Worm (Caenorhabditis elegans) whole organism, L4 larva: ENCODE measurements around the gene sdc-3.
A peak's percentile ranks its signal among the peaks of the same experiment; 100 is the strongest.

Source experiments
- D1046.2 ChIP-seq: fragments of 200-800 bp; sonication (Bioruptor generic); IDR thresholded peaks from 2 replicates; pipeline ENCODE4 v1.3.6; 2022; ENCODE audit warnings: missing genetic modification characterization, missing compliant biosample characterization
- F44E2.7 ChIP-seq: fragments of 200-800 bp; sonication (Bioruptor generic); IDR thresholded peaks from 2 replicates; pipeline ENCODE4 v2.1.2; 2022; ENCODE audit warnings: missing genetic modification characterization, missing compliant biosample characterization
- R02D3.7 ChIP-seq: fragments of 150-350 bp; sonication (generic microtip); optimal IDR thresholded peaks from 3 replicates; lab custom pipeline; 2014; ENCODE audit warnings: missing biosample characterization, missing genetic modification characterization
- Y5F2A.4 ChIP-seq: fragments of 200-800 bp; sonication (Bioruptor generic); optimal IDR thresholded peaks from 2 replicates; lab custom pipeline; 2018; ENCODE audit warnings: mild to moderate bottlenecking, missing genetic modification characterization, missing compliant biosample characterization
- ZK546.5 ChIP-seq, 2 experiments: sonication (generic microtip); optimal IDR thresholded peaks; 2 replicates each; lab custom pipeline; 2017; ENCODE audit warnings: missing biosample characterization in 2 of 2, missing genetic modification characterization in 2 of 2
- aly-2 ChIP-seq: sonication (generic microtip); optimal IDR thresholded peaks from 2 replicates; lab custom pipeline; 2018; ENCODE audit warnings: missing biosample characterization, missing genetic modification characterization
- ceh-20 ChIP-seq: fragments of 200-800 bp; sonication (Bioruptor generic); IDR thresholded peaks from 2 replicates; pipeline ENCODE4 v1.3.6; 2022; ENCODE audit warnings: missing genetic modification reagents, missing genetic modification characterization, missing compliant biosample characterization
- ceh-28 ChIP-seq: fragments of 150-350 bp; optimal IDR thresholded peaks from 2 replicates; lab custom pipeline; 2014; ENCODE audit warnings: missing biosample characterization, missing genetic modification reagents, missing genetic modification characterization
- ces-1 ChIP-seq: fragments of 150-350 bp; sonication (generic microtip); optimal IDR thresholded peaks from 4 replicates; lab custom pipeline; 2014; ENCODE audit warnings: missing biosample characterization, missing genetic modification reagents, missing genetic modification characterization
- daf-12 ChIP-seq: fragments of 150-350 bp; optimal IDR thresholded peaks from 2 replicates; lab custom pipeline; 2014; ENCODE audit warnings: missing biosample characterization, missing genetic modification reagents, missing genetic modification characterization
- daf-16 ChIP-seq, 3 experiments: sonication (generic microtip); optimal IDR thresholded peaks; 2 replicates each; lab custom pipeline; 2016 to 2017; ENCODE audit warnings: missing genetic modification characterization in 3 of 3, missing genetic modification reagents in 3 of 3, mild to moderate bottlenecking in 2 of 3, missing compliant biosample characterization in 2 of 3, missing biosample characterization in 1 of 3, moderate library complexity in 1 of 3
- dmd-9 ChIP-seq: fragments of 200-800 bp; sonication (Bioruptor generic); IDR thresholded peaks from 2 replicates; pipeline ENCODE4 v1.3.6; 2022; ENCODE audit warnings: missing genetic modification reagents, missing genetic modification characterization, missing compliant biosample characterization
- dpl-1 ChIP-seq: fragments of 150-350 bp; optimal IDR thresholded peaks from 2 replicates; lab custom pipeline; 2014; ENCODE audit warnings: missing biosample characterization, missing genetic modification reagents, missing genetic modification characterization
- dve-1 ChIP-seq: sonication (generic microtip); optimal IDR thresholded peaks from 2 replicates; lab custom pipeline; 2017; ENCODE audit warnings: antibody characterized with exemption, mild to moderate bottlenecking, missing genetic modification characterization, missing compliant biosample characterization; ENCODE audit not compliant: insufficient read depth
- egl-27 ChIP-seq: sonication (generic microtip); optimal IDR thresholded peaks from 3 replicates; lab custom pipeline; 2017; ENCODE audit warnings: missing biosample characterization, missing genetic modification reagents, missing genetic modification characterization
- egl-43 ChIP-seq: fragments of 200-800 bp; sonication (Bioruptor generic); IDR thresholded peaks from 2 replicates; pipeline ENCODE4 v1.3.6; 2022; ENCODE audit warnings: missing genetic modification reagents, missing genetic modification characterization, missing compliant biosample characterization
- hlh-30 ChIP-seq: sonication (generic microtip); optimal IDR thresholded peaks from 2 replicates; lab custom pipeline; 2017; ENCODE audit warnings: antibody characterized with exemption, mild to moderate bottlenecking, missing genetic modification characterization, missing compliant biosample characterization; ENCODE audit not compliant: insufficient read depth
- lin-1 ChIP-seq: fragments of 200-800 bp; sonication (Bioruptor generic); IDR thresholded peaks from 2 replicates; pipeline ENCODE4 v1.3.6; 2022; ENCODE audit warnings: missing genetic modification reagents, missing genetic modification characterization, missing compliant biosample characterization
- lin-15B ChIP-seq: fragments of 150-350 bp; sonication (generic microtip); optimal IDR thresholded peaks from 3 replicates; lab custom pipeline; 2014; ENCODE audit warnings: missing biosample characterization, missing genetic modification characterization
- lin-38 ChIP-seq: fragments of 200-800 bp; sonication (Bioruptor generic); IDR thresholded peaks from 2 replicates; pipeline ENCODE4 v1.3.6; 2022; ENCODE audit warnings: missing genetic modification reagents, missing genetic modification characterization, missing compliant biosample characterization
- lsy-2 ChIP-seq, 2 experiments: fragments of 150-350 bp in 1 of 2; sonication (generic microtip) in 1 of 2; optimal IDR thresholded peaks; 2 replicates each; lab custom pipeline; 2014 to 2017; ENCODE audit warnings: missing biosample characterization in 2 of 2, missing genetic modification characterization in 2 of 2
- mdt-29 ChIP-seq: fragments of 200-800 bp; sonication (Bioruptor generic); IDR thresholded peaks from 2 replicates; pipeline ENCODE4 v1.3.6; 2022; ENCODE audit warnings: missing genetic modification reagents, missing genetic modification characterization, missing compliant biosample characterization
- mep-1 ChIP-seq: fragments of 150-350 bp; sonication (generic microtip); optimal IDR thresholded peaks from 3 replicates; lab custom pipeline; 2014; ENCODE audit warnings: missing biosample characterization, missing genetic modification characterization
- mxl-3 ChIP-seq: fragments of 200-800 bp; sonication (Bioruptor generic); optimal IDR thresholded peaks from 2 replicates; lab custom pipeline; 2018; ENCODE audit warnings: mild to moderate bottlenecking, missing genetic modification characterization, missing compliant biosample characterization
- nhr-41 ChIP-seq: fragments of 200-800 bp; sonication (Bioruptor generic); IDR thresholded peaks from 2 replicates; pipeline ENCODE4 v1.3.6; 2022; ENCODE audit warnings: missing genetic modification reagents, missing genetic modification characterization, missing compliant biosample characterization
- nhr-42 ChIP-seq: fragments of 200-800 bp; sonication (Bioruptor generic); IDR thresholded peaks from 2 replicates; pipeline ENCODE4 v1.3.6; 2022; ENCODE audit warnings: missing genetic modification characterization, missing compliant biosample characterization
- nhr-48 ChIP-seq: sonication (generic microtip); optimal IDR thresholded peaks from 2 replicates; lab custom pipeline; 2016; ENCODE audit warnings: mild to moderate bottlenecking, missing genetic modification characterization, missing compliant biosample characterization
- php-3 ChIP-seq: fragments of 200-800 bp; sonication (Bioruptor generic); IDR thresholded peaks from 2 replicates; pipeline ENCODE4 v1.3.6; 2022; ENCODE audit warnings: missing genetic modification reagents, missing genetic modification characterization, missing compliant biosample characterization
- set-16 ChIP-seq: fragments of 200-800 bp; sonication (Bioruptor generic); IDR thresholded peaks from 2 replicates; pipeline ENCODE4 v1.3.6; 2022; ENCODE audit warnings: missing genetic modification reagents, missing genetic modification characterization, missing compliant biosample characterization
- skn-1 ChIP-seq: fragments of 150-350 bp; optimal IDR thresholded peaks from 2 replicates; lab custom pipeline; 2014; ENCODE audit warnings: missing biosample characterization, missing genetic modification characterization
- spr-3 ChIP-seq: fragments of 200-800 bp; sonication (Bioruptor generic); optimal IDR thresholded peaks from 2 replicates; lab custom pipeline; 2018; ENCODE audit warnings: mild to moderate bottlenecking, missing genetic modification characterization, missing compliant biosample characterization
- tra-1 ChIP-seq: fragments of 200-800 bp; sonication (Bioruptor generic); IDR thresholded peaks from 2 replicates; pipeline ENCODE4 v1.3.6; 2022; ENCODE audit warnings: missing genetic modification reagents, missing genetic modification characterization, missing compliant biosample characterization
- unc-62 ChIP-seq, 3 experiments: fragments of 150-350 bp in 1 of 3; sonication (generic microtip); optimal IDR thresholded peaks in 2 of 3; peaks in 1 of 3; 1 replicate in 1 of 3; 2 replicates in 2 of 3; lab custom pipeline; 2014 to 2017; ENCODE audit warnings: missing biosample characterization in 3 of 3, missing genetic modification characterization in 3 of 3, missing genetic modification reagents in 3 of 3, missing genotype in 1 of 3
- zfp-3 ChIP-seq: fragments of 200-800 bp; sonication (Bioruptor generic); conservative IDR thresholded peaks from 2 replicates; pipeline ENCODE4 v1.3.6; 2022; ENCODE audit warnings: missing genetic modification reagents, missing genetic modification characterization, missing compliant biosample characterization

The sdc-3 gene

ce11 chrV:14990843-14991242, 57.2 kb downstream of the sdc-3 start, which contains the start of the genes cdt-2 and T01C3.2 (continued):
- TF ChIP-seq unc-62 (GFP tag; optimal IDR thresholded peaks at IDR 0.05 in 1 of 2; lab: Kevin White, UChicago) (no peak), unc-62 (tag; optimal IDR thresholded peaks at IDR 0.05; lab: Kevin White, UChicago) (no peak), dmd-9 (GFP tag; lab: Robert Waterston, UW) (no peak), lin-15B (tag; lab: Kevin White, UChicago) (no peak), lin-1 (GFP tag; lab: Robert Waterston, UW) (no peak), dve-1 (tag; lab: Kevin White, UChicago) (peak; percentile 31), nhr-41 (GFP tag; lab: Robert Waterston, UW) (no peak), daf-12 (tag; lab: Kevin White, UChicago) (no peak), egl-43 (GFP tag; lab: Robert Waterston, UW) (no peak), lin-38 (GFP tag; lab: Robert Waterston, UW) (peak; percentile 48), R02D3.7 (tag; lab: Kevin White, UChicago) (peak; percentile 70), mep-1 (tag; lab: Kevin White, UChicago) (no peak), spr-3 (GFP tag; lab: Kevin White, UChicago) (no peak), nhr-42 (GFP tag; lab: Robert Waterston, UW) (no peak), daf-16 (GFP tag; optimal IDR thresholded peaks at IDR 0.05; lab: Kevin White, UChicago) (no peak), daf-16 (tag; optimal IDR thresholded peaks at IDR 0.05; lab: Kevin White, UChicago) (peak; percentile 32), aly-2 (tag; lab: Kevin White, UChicago) (no peak), egl-27 (tag; lab: Kevin White, UChicago) (no peak), ceh-28 (tag; lab: Kevin White, UChicago) (no peak), set-16 (no peak), zfp-3 (GFP tag; lab: Robert Waterston, UW) (no peak), ZK546.5 (tag; optimal IDR thresholded peaks at IDR 0.05; lab: Kevin White, UChicago) (no peak), Y5F2A.4 (no peak), dpl-1 (peak; percentile 83), mxl-3 (GFP tag; lab: Kevin White, UChicago) (no peak), lsy-2 (tag; optimal IDR thresholded peaks at IDR 0.05; lab: Kevin White, UChicago) (peak in 1 of 2 experiments; percentile 58), skn-1 (tag; lab: Kevin White, UChicago) (no peak), nhr-48 (tag; lab: Kevin White, UChicago) (no peak), F44E2.7 (GFP tag; lab: Robert Waterston, UW) (no peak), ceh-20 (no peak), php-3 (no peak), mdt-29 (GFP tag; lab: Robert Waterston, UW) (no peak), ces-1 (GFP tag; lab: Kevin White, UChicago) (no peak), D1046.2 (GFP tag; lab: Robert Waterston, UW) (no peak), hlh-30 (tag; lab: Kevin White, UChicago) (no peak), tra-1 (GFP tag; lab: Robert Waterston, UW) (no peak)
